Worm (Caenorhabditis elegans) whole organism, young adult: ENCODE results near the gene scl-10.

Source experiments
- B0261.1 ChIP-seq: sonication (generic microtip); optimal IDR thresholded peaks from 2 replicates; lab custom pipeline; 2016; ENCODE audit warnings: mild to moderate bottlenecking, missing genetic modification characterization, moderate library complexity, missing compliant biosample characterization
- D2030.7 ChIP-seq: fragments of 200-800 bp; sonication (Bioruptor generic); IDR thresholded peaks from 2 replicates; pipeline ENCODE4 v1.3.6; 2022; ENCODE audit warnings: missing genetic modification reagents, missing genetic modification characterization, missing compliant biosample characterization
- F37B4.10 ChIP-seq: fragments of 200-800 bp; sonication (Bioruptor generic); IDR thresholded peaks from 2 replicates; pipeline ENCODE4 v1.3.6; 2022; ENCODE audit warnings: missing genetic modification characterization, missing compliant biosample characterization
- F55B11.4 ChIP-seq: sonication (generic microtip); optimal IDR thresholded peaks from 2 replicates; lab custom pipeline; 2016; ENCODE audit warnings: missing compliant biosample characterization, missing genetic modification characterization, borderline replicate concordance; ENCODE audit not compliant: insufficient read depth
- Y79H2A.3 ChIP-seq: fragments of 200-800 bp; sonication (Bioruptor generic); conservative IDR thresholded peaks from 2 replicates; pipeline ENCODE4 v1.3.6; 2022; ENCODE audit warnings: missing genetic modification reagents, missing genetic modification characterization, missing compliant biosample characterization
- dox-1 ChIP-seq: fragments of 200-800 bp; sonication (Bioruptor generic); IDR thresholded peaks from 2 replicates; pipeline ENCODE4 v1.3.6; 2022; ENCODE audit warnings: missing genetic modification reagents, missing genetic modification characterization, missing compliant biosample characterization
- egl-18 ChIP-seq: fragments of 200-800 bp; sonication (Bioruptor generic); IDR thresholded peaks from 2 replicates; pipeline ENCODE4 v1.3.6; 2022; ENCODE audit warnings: missing genetic modification reagents, missing genetic modification characterization, missing compliant biosample characterization
- him-1 ChIP-seq: sonication (generic microtip); optimal IDR thresholded peaks from 2 replicates; lab custom pipeline; 2016; ENCODE audit warnings: missing genotype, missing genetic modification reagents, missing genetic modification characterization, missing compliant biosample characterization
- nfyb-1 ChIP-seq: fragments of 200-800 bp; sonication (Bioruptor generic); IDR thresholded peaks from 2 replicates; pipeline ENCODE4 v1.3.6; 2022; ENCODE audit warnings: missing genetic modification reagents, missing genetic modification characterization, missing compliant biosample characterization
- tbx-9 ChIP-seq: sonication (generic microtip); optimal IDR thresholded peaks from 2 replicates; lab custom pipeline; 2016; ENCODE audit warnings: borderline replicate concordance, missing genetic modification characterization, inconsistent platforms, missing compliant biosample characterization
- unc-62 ChIP-seq: fragments of 150-350 bp; optimal IDR thresholded peaks from 2 replicates; lab custom pipeline; 2014; ENCODE audit warnings: missing biosample characterization, missing genetic modification reagents, missing genetic modification characterization
- ztf-25 ChIP-seq: fragments of 200-800 bp; sonication (Bioruptor generic); IDR thresholded peaks from 2 replicates; pipeline ENCODE4 v1.3.6; 2022; ENCODE audit warnings: missing genetic modification reagents, missing genetic modification characterization, missing compliant biosample characterization
- ztf-3 ChIP-seq: fragments of 200-800 bp; sonication (Bioruptor generic); optimal IDR thresholded peaks from 2 replicates; lab custom pipeline; 2018; ENCODE audit warnings: mild to moderate bottlenecking, missing genetic modification characterization, missing compliant biosample characterization

DNA sequence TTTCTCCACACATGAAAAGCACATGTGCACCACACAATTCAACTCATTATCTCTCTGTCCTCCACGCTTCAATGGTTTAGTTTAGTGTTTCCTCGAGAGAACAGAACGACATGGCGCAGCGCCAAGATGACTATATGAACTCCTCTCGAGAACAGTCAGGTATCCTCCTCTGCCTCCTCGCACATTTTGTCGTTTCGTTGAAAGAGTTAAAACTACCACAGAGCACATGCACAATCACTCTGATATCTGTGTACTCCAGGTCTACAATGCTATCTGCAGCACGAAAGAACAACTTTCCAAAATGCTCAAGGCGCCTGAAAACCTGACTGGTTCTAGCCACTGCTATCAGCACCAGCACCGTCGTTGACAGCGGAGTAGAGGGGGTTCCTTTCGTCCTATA, 21.5 kb upstream of the scl-10 start:
- TF ChIP-seq ztf-25 (GFP tag; lab: Robert Waterston, UW) = no peak
- TF ChIP-seq tbx-9 = no peak
- TF ChIP-seq unc-62 (GFP tag; lab: Kevin White, UChicago) = no peak
- TF ChIP-seq B0261.1 (tag; lab: Kevin White, UChicago) = no peak
- no peak for TF ChIP-seq egl-18 (GFP tag; lab: Robert Waterston, UW)
- TF ChIP-seq D2030.7 = no peak
- TF ChIP-seq F37B4.10 (GFP tag; lab: Robert Waterston, UW) = no peak
- TF ChIP-seq F55B11.4 (tag; lab: Kevin White, UChicago) = no peak
- peak; percentile 61; the same call in 1 of the 2 replicates for TF ChIP-seq dox-1 (GFP tag; lab: Robert Waterston, UW)
- no peak for TF ChIP-seq him-1 (tag; lab: Kevin White, UChicago)
- TF ChIP-seq ztf-3 (GFP tag; lab: Kevin White, UChicago) = no peak
- no peak for TF ChIP-seq Y79H2A.3
- peak; percentile 70 for TF ChIP-seq nfyb-1 (GFP tag; lab: Robert Waterston, UW)
